Comparison of ENCODE assay signal across 1 fruit fly cellular context in genomic region chr3R:26261244-26261788, dm6.
TF ChIP-seq lines count a peak whose summit lies in the region.

Ald1 (minus strand) TSS chr3R:26261591.

TF ChIP-seq in whole organism, embryonic, 481 proteins besides CTCF, POLR2A, EP300 and RAD21 (continued from another document and continues in another):
- TF ChIP-seq CG6765 (GFP tag; optimal IDR thresholded peaks at IDR 0.05; lab: Kevin White, UChicago): no peak
- TF ChIP-seq CG4424 (GFP tag; optimal IDR thresholded peaks at IDR 0.05; lab: Kevin White, UChicago): no peak
- peak; percentile 74 for TF ChIP-seq Hmr (GFP tag; optimal IDR thresholded peaks at IDR 0.05; lab: Kevin White, UChicago)
- no peak for TF ChIP-seq chn (GFP tag; optimal IDR thresholded peaks at IDR 0.05; lab: Kevin White, UChicago)
- TF ChIP-seq Atf3 (GFP tag; optimal IDR thresholded peaks at IDR 0.05; lab: Kevin White, UChicago): no peak
- no peak for TF ChIP-seq dmrt11E (tag; optimal IDR thresholded peaks at IDR 0.05; lab: Kevin White, UChicago)
- no peak for TF ChIP-seq pnt (GFP tag; optimal IDR thresholded peaks at IDR 0.05; lab: Kevin White, UChicago)
- TF ChIP-seq Sry-δ (GFP tag; optimal IDR thresholded peaks at IDR 0.05; lab: Kevin White, UChicago): no peak
- peak; percentile 99 for TF ChIP-seq sd (tag; optimal IDR thresholded peaks at IDR 0.05; lab: Kevin White, UChicago)
- TF ChIP-seq CoRest (tag; optimal IDR thresholded peaks at IDR 0.05; lab: Kevin White, UChicago): no peak
- no peak for TF ChIP-seq Mrtf (GFP tag; IDR thresholded peaks at IDR 0.05; lab: Robert Waterston, UW)
- TF ChIP-seq lab (GFP tag; optimal IDR thresholded peaks at IDR 0.05; lab: Kevin White, UChicago): peak; percentile 48
- no peak for TF ChIP-seq BEAF-32 (GFP tag; optimal IDR thresholded peaks at IDR 0.05; lab: Kevin White, UChicago)
- no peak for TF ChIP-seq CG3065 (GFP tag; optimal IDR thresholded peaks at IDR 0.05; lab: Kevin White, UChicago)
- TF ChIP-seq CG17829 (tag; optimal IDR thresholded peaks at IDR 0.05; lab: Kevin White, UChicago): no peak
- no peak for TF ChIP-seq phol (tag; optimal IDR thresholded peaks at IDR 0.05; lab: Kevin White, UChicago)
- TF ChIP-seq zen2 (GFP tag; IDR thresholded peaks at IDR 0.05; lab: Robert Waterston, UW; ENCODE audit: partially characterized antibody): peak; percentile 48; the same call in 1 of the 3 replicates
- TF ChIP-seq az2 (GFP tag; optimal IDR thresholded peaks at IDR 0.05; lab: Kevin White, UChicago): no peak
- no peak for TF ChIP-seq row (GFP tag; IDR thresholded peaks at IDR 0.05; lab: Robert Waterston, UW)
- no peak for TF ChIP-seq CG4360 (GFP tag; IDR thresholded peaks at IDR 0.05; lab: Robert Waterston, UW)
- TF ChIP-seq chinmo (GFP tag; IDR thresholded peaks at IDR 0.05; lab: Robert Waterston, UW; ENCODE audit: partially characterized antibody): peak; percentile 97
- no peak for TF ChIP-seq Abd-B (GFP tag; optimal IDR thresholded peaks at IDR 0.05; lab: Kevin White, UChicago)
- TF ChIP-seq CG11695 (GFP tag; IDR thresholded peaks at IDR 0.05; lab: Robert Waterston, UW): peak; percentile 26; the same call in 1 of the 3 replicates
- no peak for TF ChIP-seq pan (optimal IDR thresholded peaks at IDR 0.05; lab: Kevin White, UChicago)
- peak in 1 of 2 experiments; percentile 33 for TF ChIP-seq pan (GFP tag; optimal IDR thresholded peaks at IDR 0.05 in 1 of 2, IDR thresholded peaks at IDR 0.05 in 1 of 2)
- peak; percentile 77 for TF ChIP-seq CG18599 (GFP tag; optimal IDR thresholded peaks at IDR 0.05; lab: Kevin White, UChicago)
- peak; percentile 25 for TF ChIP-seq CG17359 (tag; optimal IDR thresholded peaks at IDR 0.05; lab: Kevin White, UChicago)
- no peak for TF ChIP-seq Myb (GFP tag; optimal IDR thresholded peaks at IDR 0.05; lab: Kevin White, UChicago)
- no peak for TF ChIP-seq CG11398 (GFP tag; optimal IDR thresholded peaks at IDR 0.05; lab: Kevin White, UChicago)
- peak; percentile 6 for TF ChIP-seq nau (GFP tag; optimal IDR thresholded peaks at IDR 0.05; lab: Kevin White, UChicago)
- no peak for TF ChIP-seq ATbp (GFP tag; optimal IDR thresholded peaks at IDR 0.05; lab: Kevin White, UChicago)
- no peak for TF ChIP-seq nmo (GFP tag; optimal IDR thresholded peaks at IDR 0.05; lab: Kevin White, UChicago)
- TF ChIP-seq tio (GFP tag; optimal IDR thresholded peaks at IDR 0.05; lab: Kevin White, UChicago): no peak
- no peak for TF ChIP-seq ap (GFP tag; IDR thresholded peaks at IDR 0.05; lab: Robert Waterston, UW)
- TF ChIP-seq Xbp1 (GFP tag; optimal IDR thresholded peaks at IDR 0.05; lab: Kevin White, UChicago): no peak
- peak; percentile 14 for TF ChIP-seq CG15269 (tag; optimal IDR thresholded peaks at IDR 0.05; lab: Kevin White, UChicago)
- peak in 1 of 2 experiments; percentile 72 for TF ChIP-seq Eip74EF (GFP tag; optimal IDR thresholded peaks at IDR 0.05; lab: Kevin White, UChicago)
- peak; percentile 61 for TF ChIP-seq hkb (optimal IDR thresholded peaks at IDR 0.05; lab: Kevin White, UChicago)
- TF ChIP-seq hkb (GFP tag; IDR thresholded peaks at IDR 0.05; lab: Robert Waterston, UW): peak; percentile 16; the same call in 1 of the 2 replicates
- TF ChIP-seq YL-1 (GFP tag; optimal IDR thresholded peaks at IDR 0.05; lab: Kevin White, UChicago): peak; percentile 71
- no peak for TF ChIP-seq ase (GFP tag; IDR thresholded peaks at IDR 0.05; lab: Robert Waterston, UW)
- TF ChIP-seq Dip3 (GFP tag; optimal IDR thresholded peaks at IDR 0.05; lab: Kevin White, UChicago): no peak
- TF ChIP-seq mld (GFP tag; IDR thresholded peaks at IDR 0.05; lab: Robert Waterston, UW; ENCODE audit: partially characterized antibody): no peak
- no peak for TF ChIP-seq Awh (GFP tag; IDR thresholded peaks at IDR 0.05; lab: Robert Waterston, UW)
- TF ChIP-seq Elba2 (GFP tag; optimal IDR thresholded peaks at IDR 0.05; lab: Kevin White, UChicago): no peak
- peak; percentile 45; the same call in 1 of the 2 replicates for TF ChIP-seq Bgb (GFP tag; IDR thresholded peaks at IDR 0.05; lab: Robert Waterston, UW; ENCODE audit: partially characterized antibody)
- TF ChIP-seq corto (GFP tag; optimal IDR thresholded peaks at IDR 0.05; lab: Kevin White, UChicago): peak; percentile 46
- TF ChIP-seq her (GFP tag; optimal IDR thresholded peaks at IDR 0.05; lab: Kevin White, UChicago): peak; percentile 40
- TF ChIP-seq CG13624 (GFP tag; optimal IDR thresholded peaks at IDR 0.05; lab: Kevin White, UChicago): no peak
- TF ChIP-seq ftz-f1 (GFP tag; optimal IDR thresholded peaks at IDR 0.05; lab: Kevin White, UChicago): peak; percentile 94
- TF ChIP-seq h (optimal IDR thresholded peaks at IDR 0.05; lab: Kevin White, UChicago): no peak
- TF ChIP-seq Doc2 (GFP tag; IDR thresholded peaks at IDR 0.05; lab: Robert Waterston, UW): no peak
- TF ChIP-seq Dek (tag; optimal IDR thresholded peaks at IDR 0.05; lab: Kevin White, UChicago): no peak
- no peak for TF ChIP-seq Ptx1 (GFP tag; IDR thresholded peaks at IDR 0.05; lab: Robert Waterston, UW)
- TF ChIP-seq Dbx (GFP tag; IDR thresholded peaks at IDR 0.05; lab: Robert Waterston, UW): peak; percentile 49; the same call in 1 of the 3 replicates
- TF ChIP-seq CG9876 (GFP tag; optimal IDR thresholded peaks at IDR 0.05; lab: Kevin White, UChicago): no peak
- TF ChIP-seq CG8089 (GFP tag; optimal IDR thresholded peaks at IDR 0.05; lab: Kevin White, UChicago): no peak
- TF ChIP-seq ash1 (GFP tag; optimal IDR thresholded peaks at IDR 0.05; lab: Kevin White, UChicago): no peak
- peak; percentile 18 for TF ChIP-seq stwl (tag; optimal IDR thresholded peaks at IDR 0.05; lab: Kevin White, UChicago)
- TF ChIP-seq ranshi (GFP tag; IDR thresholded peaks at IDR 0.05; lab: Robert Waterston, UW): no peak
- no peak for TF ChIP-seq lbe (GFP tag; optimal IDR thresholded peaks at IDR 0.05; lab: Kevin White, UChicago)
- TF ChIP-seq CG3726 (GFP tag; IDR thresholded peaks at IDR 0.05; lab: Robert Waterston, UW): no peak
- TF ChIP-seq Jarid2 (GFP tag; optimal IDR thresholded peaks at IDR 0.05; lab: Kevin White, UChicago): peak; percentile 55
- TF ChIP-seq wdn (GFP tag; IDR thresholded peaks at IDR 0.05; lab: Robert Waterston, UW): no peak
- no peak for TF ChIP-seq br (optimal IDR thresholded peaks at IDR 0.05; lab: Kevin White, UChicago)
- peak; percentile 29 for TF ChIP-seq CG9727 (GFP tag; optimal IDR thresholded peaks at IDR 0.05; lab: Kevin White, UChicago)
- peak; percentile 50 for TF ChIP-seq scrt (GFP tag; optimal IDR thresholded peaks at IDR 0.05; lab: Kevin White, UChicago)
- peak; percentile 24; the same call in 1 of the 2 replicates for TF ChIP-seq amos (GFP tag; IDR thresholded peaks at IDR 0.05; lab: Robert Waterston, UW; ENCODE audit: partially characterized antibody)
- no peak for TF ChIP-seq CG32767 (GFP tag; IDR thresholded peaks at IDR 0.05; lab: Robert Waterston, UW)
- TF ChIP-seq Oli (tag; optimal IDR thresholded peaks at IDR 0.05; lab: Kevin White, UChicago): no peak
- no peak for TF ChIP-seq CG11093 (GFP tag; IDR thresholded peaks at IDR 0.05; lab: Robert Waterston, UW)
- TF ChIP-seq ro (GFP tag; IDR thresholded peaks at IDR 0.05; lab: Robert Waterston, UW): no peak
- no peak for TF ChIP-seq dimm (GFP tag; IDR thresholded peaks at IDR 0.05; lab: Robert Waterston, UW)
- no peak for TF ChIP-seq CG2199 (GFP tag; IDR thresholded peaks at IDR 0.05; lab: Robert Waterston, UW)
- no peak for TF ChIP-seq H15 (GFP tag; IDR thresholded peaks at IDR 0.05; lab: Robert Waterston, UW)
- no peak for TF ChIP-seq CG10147 (GFP tag; optimal IDR thresholded peaks at IDR 0.05; lab: Kevin White, UChicago)
- no peak for TF ChIP-seq dysf (GFP tag; IDR thresholded peaks at IDR 0.05; lab: Robert Waterston, UW)
- no peak for TF ChIP-seq CG3995 (GFP tag; optimal IDR thresholded peaks at IDR 0.05; lab: Kevin White, UChicago)
- no peak for TF ChIP-seq gcm2 (GFP tag; optimal IDR thresholded peaks at IDR 0.05; lab: Kevin White, UChicago)
- TF ChIP-seq vfl (GFP tag; optimal IDR thresholded peaks at IDR 0.05; lab: Kevin White, UChicago): no peak
- no peak for TF ChIP-seq zfh2 (GFP tag; optimal IDR thresholded peaks at IDR 0.05; lab: Kevin White, UChicago)
- TF ChIP-seq CG15696 (tag; optimal IDR thresholded peaks at IDR 0.05; lab: Kevin White, UChicago): no peak
- no peak for TF ChIP-seq z (GFP tag; IDR thresholded peaks at IDR 0.05; lab: Robert Waterston, UW)
- no peak for TF ChIP-seq CG7928 (GFP tag; optimal IDR thresholded peaks at IDR 0.05; lab: Kevin White, UChicago)
- no peak for TF ChIP-seq CG10274 (GFP tag; optimal IDR thresholded peaks at IDR 0.05; lab: Kevin White, UChicago)
- peak; percentile 3 for TF ChIP-seq MESR4 (GFP tag; optimal IDR thresholded peaks at IDR 0.05; lab: Kevin White, UChicago)
- no peak for TF ChIP-seq CG34422 (GFP tag; IDR thresholded peaks at IDR 0.05; lab: Robert Waterston, UW)
- TF ChIP-seq NFAT (GFP tag; IDR thresholded peaks at IDR 0.05; lab: Robert Waterston, UW): peak; percentile 30; the same call in 1 of the 2 replicates
- TF ChIP-seq Mad (GFP tag; optimal IDR thresholded peaks at IDR 0.05; lab: Kevin White, UChicago): no peak
- peak; percentile 4 for TF ChIP-seq gro (GFP tag; optimal IDR thresholded peaks at IDR 0.05; lab: Kevin White, UChicago)
- no peak for TF ChIP-seq Oaz (GFP tag; IDR thresholded peaks at IDR 0.05; lab: Robert Waterston, UW)
- TF ChIP-seq mam (GFP tag; optimal IDR thresholded peaks at IDR 0.05; lab: Kevin White, UChicago): no peak
- TF ChIP-seq Camta (GFP tag; optimal IDR thresholded peaks at IDR 0.05; lab: Kevin White, UChicago): no peak
- no peak for TF ChIP-seq CG14667 (GFP tag; IDR thresholded peaks at IDR 0.05; lab: Robert Waterston, UW)
- no peak for TF ChIP-seq CG11247 (GFP tag; IDR thresholded peaks at IDR 0.05; lab: Robert Waterston, UW)
- no peak for TF ChIP-seq CG6272 (GFP tag; IDR thresholded peaks at IDR 0.05; lab: Robert Waterston, UW)
- TF ChIP-seq Dfd (GFP tag; optimal IDR thresholded peaks at IDR 0.05; lab: Kevin White, UChicago): no peak
- no peak for TF ChIP-seq esg (GFP tag; conservative IDR thresholded peaks at IDR 0.05; lab: Robert Waterston, UW)
- TF ChIP-seq klu (GFP tag; IDR thresholded peaks at IDR 0.05; lab: Robert Waterston, UW): no peak
- TF ChIP-seq CG18011 (GFP tag; optimal IDR thresholded peaks at IDR 0.05; lab: Kevin White, UChicago): no peak
- no peak for TF ChIP-seq CG10462 (GFP tag; optimal IDR thresholded peaks at IDR 0.05; lab: Kevin White, UChicago)
- TF ChIP-seq eyg (GFP tag; optimal IDR thresholded peaks at IDR 0.05; lab: Kevin White, UChicago): no peak
- TF ChIP-seq Ets97D (GFP tag; optimal IDR thresholded peaks at IDR 0.05; lab: Kevin White, UChicago): peak; percentile 7
- no peak for TF ChIP-seq stc (GFP tag; IDR thresholded peaks at IDR 0.05; lab: Robert Waterston, UW)
- peak; percentile 53 for TF ChIP-seq unc-4 (GFP tag; IDR thresholded peaks at IDR 0.05; lab: Robert Waterston, UW; ENCODE audit: partially characterized antibody)
- TF ChIP-seq ERR (GFP tag; optimal IDR thresholded peaks at IDR 0.05; lab: Kevin White, UChicago): peak; percentile 100
- no peak for TF ChIP-seq CG4617 (GFP tag; optimal IDR thresholded peaks at IDR 0.05; lab: Kevin White, UChicago; ENCODE audit: borderline replicate concordance)
- no peak for TF ChIP-seq Antp (GFP tag; optimal IDR thresholded peaks at IDR 0.05; lab: Kevin White, UChicago)
- no peak for TF ChIP-seq CG42726 (GFP tag; IDR thresholded peaks at IDR 0.05; lab: Robert Waterston, UW; ENCODE audit: partially characterized antibody)
- no peak for TF ChIP-seq CG12219 (GFP tag; optimal IDR thresholded peaks at IDR 0.05; lab: Kevin White, UChicago)
- TF ChIP-seq CkIIα-i1 (GFP tag; IDR thresholded peaks at IDR 0.05; lab: Robert Waterston, UW): no peak
- no peak for TF ChIP-seq Hsf (GFP tag; optimal IDR thresholded peaks at IDR 0.05; lab: Kevin White, UChicago)
- TF ChIP-seq Deaf1 (tag; optimal IDR thresholded peaks at IDR 0.05; lab: Kevin White, UChicago): peak; percentile 80
- TF ChIP-seq gfzf (GFP tag; optimal IDR thresholded peaks at IDR 0.05; lab: Kevin White, UChicago): peak; percentile 83
- TF ChIP-seq Sox100B (GFP tag; optimal IDR thresholded peaks at IDR 0.05; lab: Kevin White, UChicago): no peak
- TF ChIP-seq Sin3A (optimal IDR thresholded peaks at IDR 0.05; lab: Kevin White, UChicago): no peak
- TF ChIP-seq HLHmδ (GFP tag; optimal IDR thresholded peaks at IDR 0.05; lab: Kevin White, UChicago): no peak
- TF ChIP-seq so (GFP tag; IDR thresholded peaks at IDR 0.05; lab: Robert Waterston, UW): no peak
- no peak for TF ChIP-seq CrebB (tag; optimal IDR thresholded peaks at IDR 0.05; lab: Kevin White, UChicago)
- no peak for TF ChIP-seq CG18619 (GFP tag; optimal IDR thresholded peaks at IDR 0.05; lab: Kevin White, UChicago)
- TF ChIP-seq CG18262 (tag; optimal IDR thresholded peaks at IDR 0.05; lab: Kevin White, UChicago): no peak
- TF ChIP-seq CG16863 (GFP tag; optimal IDR thresholded peaks at IDR 0.05; lab: Kevin White, UChicago): no peak
- no peak for TF ChIP-seq Sry-β (GFP tag; optimal IDR thresholded peaks at IDR 0.05; lab: Kevin White, UChicago)
- TF ChIP-seq crp (GFP tag; optimal IDR thresholded peaks at IDR 0.05; lab: Kevin White, UChicago): no peak
- no peak for TF ChIP-seq CG4820 (GFP tag; optimal IDR thresholded peaks at IDR 0.05; lab: Kevin White, UChicago)
- TF ChIP-seq CG9609 (GFP tag; optimal IDR thresholded peaks at IDR 0.05; lab: Kevin White, UChicago): no peak
- TF ChIP-seq Lim3 (GFP tag; IDR thresholded peaks at IDR 0.05; lab: Robert Waterston, UW): no peak
- no peak for TF ChIP-seq MTF-1 (GFP tag; optimal IDR thresholded peaks at IDR 0.05; lab: Kevin White, UChicago; ENCODE audit: borderline replicate concordance)
- TF ChIP-seq BtbVII (GFP tag; optimal IDR thresholded peaks at IDR 0.05; lab: Kevin White, UChicago): peak; percentile 53
- no peak for TF ChIP-seq nerfin-1 (tag; optimal IDR thresholded peaks at IDR 0.05; lab: Kevin White, UChicago)
- TF ChIP-seq sc (optimal IDR thresholded peaks at IDR 0.05; lab: Kevin White, UChicago): no peak
- no peak for TF ChIP-seq sc (GFP tag; optimal IDR thresholded peaks at IDR 0.05; lab: Kevin White, UChicago)
- TF ChIP-seq CG7963 (GFP tag; IDR thresholded peaks at IDR 0.05; lab: Robert Waterston, UW; ENCODE audit: partially characterized antibody): no peak
- TF ChIP-seq Hr78 (GFP tag; optimal IDR thresholded peaks at IDR 0.05; lab: Kevin White, UChicago): peak in 1 of 2 experiments; percentile 99
- TF ChIP-seq toy (GFP tag; IDR thresholded peaks at IDR 0.05; lab: Robert Waterston, UW): no peak
- TF ChIP-seq pum (GFP tag; optimal IDR thresholded peaks at IDR 0.05; lab: Kevin White, UChicago): no peak
